Worm (Caenorhabditis elegans): ENCODE results near the gene K10H10.10.

DNA sequence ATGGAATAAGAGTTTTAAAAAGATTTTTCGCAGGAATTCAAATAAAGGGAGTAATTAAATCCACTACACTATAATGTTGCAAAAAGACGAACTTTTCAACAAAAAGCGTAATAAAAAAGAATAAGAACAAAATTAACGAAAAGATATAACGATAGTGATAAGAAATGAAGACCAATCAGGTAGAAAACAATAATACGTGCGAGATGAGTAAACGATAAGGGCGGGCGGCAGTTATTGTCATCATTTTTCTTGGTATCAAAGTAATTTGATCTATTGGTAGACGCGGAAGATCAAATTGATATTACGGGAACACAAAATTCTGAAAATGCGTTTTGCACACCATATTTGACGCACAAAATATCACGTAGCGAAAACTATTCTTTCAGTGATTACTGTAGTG, 13.1 kb upstream of the K10H10.10 start:
- TF ChIP-seq skn-1 (tag; optimal IDR thresholded peaks at IDR 0.05) (no peak), mdt-29 (GFP tag; IDR thresholded peaks at IDR 0.05) (no peak), duxl-1 (tag; optimal IDR thresholded peaks at IDR 0.05; ENCODE audit: poor library complexity) (no peak), sdz-12 (GFP tag; optimal IDR thresholded peaks at IDR 0.05) (no peak)
